Worm (Caenorhabditis elegans) whole organism, late embryonic: ENCODE measurements around the gene T06D8.2.

Experiments
- C08G9.2 ChIP-seq: sonication (generic microtip); optimal IDR thresholded peaks from 2 replicates; lab custom pipeline; 2016; ENCODE audit warnings: mild to moderate bottlenecking, missing genetic modification characterization, moderate library complexity, missing compliant biosample characterization
- F13H6.1 ChIP-seq: sonication (generic microtip); optimal IDR thresholded peaks from 2 replicates; lab custom pipeline; 2016; ENCODE audit warnings: missing genetic modification characterization, missing compliant biosample characterization
- K02D7.2 ChIP-seq: sonication (generic microtip); optimal IDR thresholded peaks from 2 replicates; lab custom pipeline; 2017; ENCODE audit warnings: mild to moderate bottlenecking, missing genetic modification characterization, missing compliant biosample characterization
- T23F11.4 ChIP-seq: fragments of 200-800 bp; sonication (Bioruptor generic); optimal IDR thresholded peaks from 2 replicates; lab custom pipeline; 2018; ENCODE audit warnings: mild to moderate bottlenecking, missing genetic modification characterization, missing compliant biosample characterization
- Y22D7AL.16 ChIP-seq: sonication (generic microtip); optimal IDR thresholded peaks from 2 replicates; lab custom pipeline; 2016; ENCODE audit warnings: missing genetic modification characterization, missing compliant biosample characterization
- ceh-18 ChIP-seq: sonication (generic microtip); optimal IDR thresholded peaks from 2 replicates; lab custom pipeline; 2016; ENCODE audit warnings: missing genetic modification characterization, missing compliant biosample characterization
- ceh-24 ChIP-seq: sonication (generic microtip); optimal IDR thresholded peaks from 2 replicates; lab custom pipeline; 2016; ENCODE audit warnings: mild to moderate bottlenecking, missing genetic modification characterization, missing compliant biosample characterization
- ceh-31 ChIP-seq: sonication (generic microtip); optimal IDR thresholded peaks from 2 replicates; lab custom pipeline; 2016; ENCODE audit warnings: missing genetic modification characterization, missing compliant biosample characterization
- ceh-48 ChIP-seq: sonication (generic microtip); optimal IDR thresholded peaks from 2 replicates; lab custom pipeline; 2016; ENCODE audit warnings: missing genetic modification characterization, inconsistent platforms, missing compliant biosample characterization
- ceh-6 ChIP-seq: fragments of 200-800 bp; sonication (Bioruptor generic); optimal IDR thresholded peaks from 2 replicates; lab custom pipeline; 2018; ENCODE audit warnings: mild to moderate bottlenecking, missing genetic modification characterization, missing compliant biosample characterization
- ceh-9 ChIP-seq: sonication (generic microtip); optimal IDR thresholded peaks from 2 replicates; lab custom pipeline; 2016; ENCODE audit warnings: mild to moderate bottlenecking, missing genetic modification characterization, inconsistent platforms, missing compliant biosample characterization
- dmd-4 ChIP-seq: sonication (generic microtip); optimal IDR thresholded peaks from 2 replicates; lab custom pipeline; 2016; ENCODE audit warnings: borderline replicate concordance, missing genetic modification characterization, missing compliant biosample characterization
- dve-1 ChIP-seq: sonication (generic microtip); optimal IDR thresholded peaks from 2 replicates; lab custom pipeline; 2017; ENCODE audit warnings: antibody characterized with exemption, mild to moderate bottlenecking, missing genetic modification characterization, missing compliant biosample characterization
- elt-4 ChIP-seq: sonication (generic microtip); optimal IDR thresholded peaks from 2 replicates; lab custom pipeline; 2016; ENCODE audit warnings: missing genetic modification characterization, missing compliant biosample characterization
- ets-4 ChIP-seq: sonication (generic microtip); optimal IDR thresholded peaks from 2 replicates; lab custom pipeline; 2016; ENCODE audit warnings: missing genetic modification characterization, missing compliant biosample characterization
- fkh-10 ChIP-seq: fragments of 150-350 bp; optimal IDR thresholded peaks from 2 replicates; lab custom pipeline; 2014; ENCODE audit warnings: missing biosample characterization, missing genetic modification reagents, missing genetic modification characterization
- fkh-6 ChIP-seq: sonication (generic microtip); optimal IDR thresholded peaks from 2 replicates; lab custom pipeline; 2016; ENCODE audit warnings: missing genetic modification characterization, missing compliant biosample characterization
- gmeb-2 ChIP-seq: sonication (generic microtip); optimal IDR thresholded peaks from 2 replicates; lab custom pipeline; 2016; ENCODE audit warnings: missing genetic modification characterization, inconsistent platforms, missing compliant biosample characterization
- hlh-13 ChIP-seq: fragments of 200-800 bp; sonication (Bioruptor generic); optimal IDR thresholded peaks from 2 replicates; lab custom pipeline; 2018; ENCODE audit warnings: mild to moderate bottlenecking, missing genetic modification characterization, missing compliant biosample characterization
- hlh-30 ChIP-seq: sonication (generic microtip); optimal IDR thresholded peaks from 2 replicates; lab custom pipeline; 2017; ENCODE audit warnings: antibody characterized with exemption, missing genetic modification characterization, missing compliant biosample characterization; ENCODE audit not compliant: insufficient read depth
- hlh-6 ChIP-seq: sonication (generic microtip); optimal IDR thresholded peaks from 2 replicates; lab custom pipeline; 2016; ENCODE audit warnings: missing genotype, missing genetic modification characterization, missing compliant biosample characterization
- lin-11 ChIP-seq: fragments of 200-800 bp; sonication (Bioruptor generic); optimal IDR thresholded peaks from 2 replicates; lab custom pipeline; 2018; ENCODE audit warnings: mild to moderate bottlenecking, missing genetic modification characterization, missing compliant biosample characterization
- madf-2 ChIP-seq: sonication (generic microtip); optimal IDR thresholded peaks from 2 replicates; lab custom pipeline; 2017; ENCODE audit warnings: missing genetic modification characterization, missing compliant biosample characterization
- mec-3 ChIP-seq: sonication (generic microtip); optimal IDR thresholded peaks from 2 replicates; lab custom pipeline; 2016; ENCODE audit warnings: borderline replicate concordance, missing genetic modification characterization, missing compliant biosample characterization
- nfya-1 ChIP-seq: sonication (generic microtip); optimal IDR thresholded peaks from 2 replicates; lab custom pipeline; 2017; ENCODE audit warnings: missing genetic modification characterization, mild to moderate bottlenecking, missing compliant biosample characterization, antibody characterized with exemption, moderate library complexity
- npax-4 ChIP-seq: sonication (generic microtip); optimal IDR thresholded peaks from 2 replicates; lab custom pipeline; 2016; ENCODE audit warnings: missing genetic modification characterization, missing compliant biosample characterization
- odd-2 ChIP-seq: sonication (generic microtip); optimal IDR thresholded peaks from 2 replicates; lab custom pipeline; 2017; ENCODE audit warnings: antibody characterized with exemption, mild to moderate bottlenecking, missing genetic modification characterization, missing compliant biosample characterization
- pag-3 ChIP-seq: sonication (generic microtip); optimal IDR thresholded peaks from 2 replicates; lab custom pipeline; 2016; ENCODE audit warnings: missing compliant biosample characterization, missing genetic modification characterization, borderline replicate concordance
- pat-9 ChIP-seq: fragments of 200-800 bp; sonication (Bioruptor generic); optimal IDR thresholded peaks from 2 replicates; lab custom pipeline; 2018; ENCODE audit warnings: mild to moderate bottlenecking, missing genetic modification characterization, moderate library complexity, missing compliant biosample characterization
- pax-1 ChIP-seq: fragments of 150-350 bp; optimal IDR thresholded peaks from 2 replicates; lab custom pipeline; 2014; ENCODE audit warnings: missing biosample characterization, missing genetic modification characterization
- pqm-1 ChIP-seq: sonication (generic microtip); optimal IDR thresholded peaks from 2 replicates; lab custom pipeline; 2016; ENCODE audit warnings: missing genetic modification characterization, missing compliant biosample characterization
- pros-1 ChIP-seq: fragments of 150-350 bp; optimal IDR thresholded peaks from 2 replicates; lab custom pipeline; 2014; ENCODE audit warnings: missing biosample characterization, missing genetic modification reagents, missing genetic modification characterization
- ref-2 ChIP-seq: sonication (generic microtip); optimal IDR thresholded peaks from 2 replicates; lab custom pipeline; 2016; ENCODE audit warnings: missing genetic modification characterization, missing compliant biosample characterization
- rnt-1 ChIP-seq: sonication (generic microtip); optimal IDR thresholded peaks from 2 replicates; lab custom pipeline; 2016; ENCODE audit warnings: missing genetic modification characterization, missing compliant biosample characterization
- sdc-2 ChIP-seq: sonication (generic microtip); optimal IDR thresholded peaks from 2 replicates; lab custom pipeline; 2016; ENCODE audit warnings: missing genotype, missing genetic modification characterization, missing compliant biosample characterization
- sox-2 ChIP-seq: fragments of 200-800 bp; sonication (Bioruptor generic); IDR thresholded peaks from 2 replicates; pipeline ENCODE4 v1.3.6; 2022; ENCODE audit warnings: missing genetic modification reagents, missing genetic modification characterization, missing compliant biosample characterization
- sox-4 ChIP-seq: sonication (generic microtip); optimal IDR thresholded peaks from 2 replicates; lab custom pipeline; 2017; ENCODE audit warnings: mild to moderate bottlenecking, missing genetic modification characterization, inconsistent platforms, missing compliant biosample characterization
- syd-9 ChIP-seq: sonication (generic microtip); optimal IDR thresholded peaks from 2 replicates; lab custom pipeline; 2016; ENCODE audit warnings: mild to moderate bottlenecking, missing genetic modification characterization, moderate library complexity, missing compliant biosample characterization
- tbx-2 ChIP-seq: sonication (generic microtip); optimal IDR thresholded peaks from 2 replicates; lab custom pipeline; 2016; ENCODE audit warnings: missing genetic modification characterization, missing compliant biosample characterization
- unc-3 ChIP-seq, 2 experiments: fragments of 200-800 bp in 1 of 2; sonication (Bioruptor generic) in 1 of 2; sonication (generic microtip) in 1 of 2; conservative IDR thresholded peaks in 1 of 2; optimal IDR thresholded peaks in 1 of 2; 2 replicates each; pipeline versions ENCODE4 v1.3.6 to Lab custom; 2016 to 2022; ENCODE audit warnings: missing compliant biosample characterization in 2 of 2, missing genetic modification characterization in 2 of 2, missing genetic modification reagents in 1 of 2
- unc-42 ChIP-seq: sonication (generic microtip); optimal IDR thresholded peaks from 2 replicates; lab custom pipeline; 2016; ENCODE audit warnings: missing genotype, missing genetic modification characterization, missing compliant biosample characterization
- unc-55 ChIP-seq: sonication (generic microtip); optimal IDR thresholded peaks from 2 replicates; lab custom pipeline; 2017; ENCODE audit warnings: missing biosample characterization, missing genetic modification reagents, missing genetic modification characterization
- zip-5 ChIP-seq: sonication (generic microtip); optimal IDR thresholded peaks from 2 replicates; lab custom pipeline; 2016; ENCODE audit warnings: missing genetic modification characterization, missing compliant biosample characterization

Gene T06D8.2

ce11 chrII:11184757-11185341 lies 41.6 kb upstream of the T06D8.2 start, which contains the start of gene lir-3:
Gene lir-3, minus strand, starts transcription at chrII:11184807.
- TF ChIP-seq hlh-6 (tag; lab: Kevin White, UChicago) (peak; percentile 15), ceh-24 (tag; lab: Kevin White, UChicago) (no peak), tbx-2 (peak; percentile 28), C08G9.2 (tag; lab: Kevin White, UChicago) (peak; percentile 26), nfya-1 (tag; lab: Kevin White, UChicago) (peak; percentile 50), ref-2 (tag; lab: Kevin White, UChicago) (peak; percentile 65), pqm-1 (tag; lab: Kevin White, UChicago) (no peak), syd-9 (tag; lab: Kevin White, UChicago) (peak; percentile 2), fkh-10 (GFP tag; lab: Kevin White, UChicago) (no peak), unc-55 (peak; percentile 44), pros-1 (tag; lab: Kevin White, UChicago) (peak; percentile 24), F13H6.1 (no peak), dve-1 (tag; lab: Kevin White, UChicago) (no peak), sdc-2 (peak; percentile 44), unc-42 (tag; lab: Kevin White, UChicago) (peak; percentile 38), sox-2 (GFP tag; lab: Robert Waterston, UW) (no peak), K02D7.2 (tag; lab: Kevin White, UChicago) (no peak), npax-4 (tag; lab: Kevin White, UChicago) (no peak), T23F11.4 (GFP tag; lab: Kevin White, UChicago) (no peak), ceh-31 (tag; lab: Kevin White, UChicago) (peak; percentile 63), dmd-4 (tag; lab: Kevin White, UChicago) (no peak), zip-5 (tag; lab: Kevin White, UChicago) (no peak), rnt-1 (peak; percentile 0), madf-2 (tag; lab: Kevin White, UChicago) (no peak), pat-9 (tag; lab: Kevin White, UChicago) (no peak), mec-3 (no peak), ceh-48 (peak; percentile 47), pag-3 (tag; lab: Kevin White, UChicago) (no peak), ceh-18 (tag; lab: Kevin White, UChicago) (peak; percentile 39), fkh-6 (tag; lab: Kevin White, UChicago) (peak; percentile 39), hlh-30 (peak; percentile 24), Y22D7AL.16 (tag; lab: Kevin White, UChicago) (no peak)

ce11 chrII:11185728-11186127 lies 40.8 kb upstream of the T06D8.2 start, which contains the start of gene sfxn-1.2:
Gene sfxn-1.2, plus strand, starts transcription at chrII:11186028.
- TF ChIP-seq rnt-1 (no peak), elt-4 (tag; lab: Kevin White, UChicago) (no peak), ref-2 (tag; lab: Kevin White, UChicago) (no peak), lin-11 (tag; lab: Kevin White, UChicago) (no peak), C08G9.2 (tag; lab: Kevin White, UChicago) (no peak), syd-9 (tag; lab: Kevin White, UChicago) (no peak), npax-4 (tag; lab: Kevin White, UChicago) (no peak), unc-3 (GFP tag; conservative IDR thresholded peaks at IDR 0.05; lab: Robert Waterston, UW) (no peak), unc-3 (tag; optimal IDR thresholded peaks at IDR 0.05; lab: Kevin White, UChicago) (no peak), odd-2 (no peak), ceh-6 (GFP tag; lab: Kevin White, UChicago) (no peak), sox-2 (GFP tag; lab: Robert Waterston, UW) (no peak), ets-4 (tag; lab: Kevin White, UChicago) (no peak), gmeb-2 (tag; lab: Kevin White, UChicago) (no peak), pax-1 (no peak), ceh-9 (tag; lab: Kevin White, UChicago) (no peak), hlh-13 (no peak), sox-4 (no peak), pqm-1 (tag; lab: Kevin White, UChicago) (no peak)
